Fruit fly (Drosophila melanogaster): ENCODE results near the gene CG32262.

DNA sequence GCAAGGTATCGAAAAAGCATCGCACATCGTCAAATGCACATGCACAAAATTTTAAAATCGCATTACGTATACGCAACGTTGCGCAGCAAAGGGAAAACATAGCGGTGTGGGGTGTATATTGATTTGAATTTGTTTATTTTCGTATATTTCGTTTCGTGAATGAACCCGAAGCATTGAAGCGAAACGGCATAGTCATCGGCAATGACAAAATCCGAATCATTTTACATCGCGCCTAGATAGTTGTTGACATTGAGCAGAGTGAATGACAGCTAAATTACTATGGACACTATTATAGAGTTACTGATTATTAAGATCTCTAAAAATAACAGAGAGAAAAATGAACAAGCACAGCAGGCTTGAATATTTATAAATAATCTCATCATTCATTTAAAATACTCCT, 36.7 kb downstream of the CG32262 start:
- TF ChIP-seq pan (optimal IDR thresholded peaks at IDR 0.05) (no peak), usp (GFP tag; optimal IDR thresholded peaks at IDR 0.05) (no peak), CG8478 (optimal IDR thresholded peaks at IDR 0.05) (no peak)
